Worm (Caenorhabditis elegans) whole organism, young adult: ENCODE data around the gene C23H4.8.

Source experiments
- D2030.7 ChIP-seq: fragments of 200-800 bp; sonication (Bioruptor generic); IDR thresholded peaks from 2 replicates; pipeline ENCODE4 v1.3.6; 2022; ENCODE audit warnings: missing genetic modification reagents, missing genetic modification characterization, missing compliant biosample characterization
- F52B5.7 ChIP-seq: sonication (generic microtip); optimal IDR thresholded peaks from 2 replicates; lab custom pipeline; 2016; ENCODE audit warnings: mild to moderate bottlenecking, missing genetic modification characterization, missing compliant biosample characterization
- F55B11.4 ChIP-seq: sonication (generic microtip); optimal IDR thresholded peaks from 2 replicates; lab custom pipeline; 2016; ENCODE audit warnings: missing compliant biosample characterization, missing genetic modification characterization, borderline replicate concordance; ENCODE audit not compliant: insufficient read depth
- K12H6.12 ChIP-seq: fragments of 200-800 bp; sonication (Bioruptor generic); optimal IDR thresholded peaks from 2 replicates; lab custom pipeline; 2018; ENCODE audit warnings: mild to moderate bottlenecking, missing genetic modification characterization, missing compliant biosample characterization
- Y53F4B.3 ChIP-seq: fragments of 200-800 bp; sonication (Bioruptor generic); IDR thresholded peaks from 2 replicates; pipeline ENCODE4 v1.3.6; 2022; ENCODE audit warnings: missing genetic modification reagents, missing genetic modification characterization, missing compliant biosample characterization
- akir-1 ChIP-seq: fragments of 200-800 bp; sonication (Bioruptor generic); optimal IDR thresholded peaks from 2 replicates; lab custom pipeline; 2018; ENCODE audit warnings: mild to moderate bottlenecking, missing genetic modification characterization, moderate library complexity, missing compliant biosample characterization
- aptf-3 ChIP-seq: fragments of 200-800 bp; sonication (Bioruptor generic); IDR thresholded peaks from 2 replicates; pipeline ENCODE4 v1.3.6; 2022; ENCODE audit warnings: missing genetic modification characterization, missing compliant biosample characterization
- atf-7 ChIP-seq: sonication (generic microtip); optimal IDR thresholded peaks from 2 replicates; lab custom pipeline; 2017; ENCODE audit warnings: mild to moderate bottlenecking, missing genetic modification characterization, missing compliant biosample characterization
- athp-1 ChIP-seq: sonication (generic microtip); optimal IDR thresholded peaks from 2 replicates; lab custom pipeline; 2017; ENCODE audit warnings: mild to moderate bottlenecking, missing genetic modification characterization, missing compliant biosample characterization
- bed-2 ChIP-seq: fragments of 200-800 bp; sonication (Bioruptor generic); IDR thresholded peaks from 2 replicates; pipeline ENCODE4 v1.3.6; 2022; ENCODE audit warnings: missing genetic modification reagents, missing genetic modification characterization, missing compliant biosample characterization
- cebp-1 ChIP-seq, 2 experiments: fragments of 200-800 bp in 1 of 2; sonication (Bioruptor generic) in 1 of 2; sonication (generic microtip) in 1 of 2; IDR thresholded peaks in 1 of 2; optimal IDR thresholded peaks in 1 of 2; 2 replicates each; pipeline versions ENCODE4 v1.3.6 to Lab custom; 2017 to 2022; ENCODE audit warnings: missing compliant biosample characterization in 2 of 2, missing genetic modification characterization in 2 of 2, mild to moderate bottlenecking in 1 of 2, missing genetic modification reagents in 1 of 2, moderate library complexity in 1 of 2
- ceh-58 ChIP-seq: fragments of 200-800 bp; sonication (Bioruptor generic); IDR thresholded peaks from 2 replicates; pipeline ENCODE4 v1.3.6; 2022; ENCODE audit warnings: missing genetic modification characterization, missing compliant biosample characterization
- chd-7 ChIP-seq: sonication (generic microtip); optimal IDR thresholded peaks from 2 replicates; lab custom pipeline; 2016; ENCODE audit warnings: mild to moderate bottlenecking, missing genetic modification characterization, moderate library complexity, missing compliant biosample characterization
- dpl-1 ChIP-seq: fragments of 150-350 bp; optimal IDR thresholded peaks from 2 replicates; lab custom pipeline; 2014; ENCODE audit warnings: missing biosample characterization, missing genetic modification reagents, missing genetic modification characterization
- egl-44 ChIP-seq: fragments of 200-800 bp; sonication (Bioruptor generic); IDR thresholded peaks from 2 replicates; pipeline ENCODE4 v1.3.6; 2022; ENCODE audit warnings: missing genetic modification reagents, missing genetic modification characterization, missing compliant biosample characterization
- hlh-12 ChIP-seq: sonication (generic microtip); optimal IDR thresholded peaks from 2 replicates; lab custom pipeline; 2016; ENCODE audit warnings: missing genetic modification characterization, missing compliant biosample characterization
- hmg-20 ChIP-seq: fragments of 200-800 bp; sonication (Bioruptor generic); IDR thresholded peaks from 2 replicates; pipeline ENCODE4 v1.3.6; 2022; ENCODE audit warnings: missing genetic modification reagents, missing genetic modification characterization, missing compliant biosample characterization
- madf-10 ChIP-seq: sonication (generic microtip); optimal IDR thresholded peaks from 2 replicates; lab custom pipeline; 2016; ENCODE audit warnings: mild to moderate bottlenecking, missing genetic modification characterization, missing compliant biosample characterization
- madf-3 ChIP-seq: fragments of 200-800 bp; sonication (Bioruptor generic); IDR thresholded peaks from 2 replicates; pipeline ENCODE4 v1.3.6; 2022; ENCODE audit warnings: missing genetic modification reagents, missing genetic modification characterization, missing compliant biosample characterization
- mxl-1 ChIP-seq: sonication (generic microtip); optimal IDR thresholded peaks from 2 replicates; lab custom pipeline; 2016; ENCODE audit warnings: missing genetic modification characterization, missing compliant biosample characterization
- nhr-80 ChIP-seq: sonication (generic microtip); optimal IDR thresholded peaks from 2 replicates; lab custom pipeline; 2016; ENCODE audit warnings: missing genetic modification characterization, missing compliant biosample characterization
- pbrm-1 ChIP-seq: fragments of 200-800 bp; sonication (Bioruptor generic); IDR thresholded peaks from 2 replicates; pipeline ENCODE4 v1.3.6; 2022; ENCODE audit warnings: missing genetic modification reagents, missing genetic modification characterization, missing compliant biosample characterization
- rpc-1 ChIP-seq, 2 experiments: fragments of 150-350 bp in 1 of 2; sonication (generic microtip) in 1 of 2; optimal IDR thresholded peaks; 2 replicates each; lab custom pipeline; 2014 to 2018; ENCODE audit warnings: missing biosample characterization in 1 of 2, missing genetic modification characterization in 1 of 2, missing genetic modification reagents in 1 of 2, missing genotype in 1 of 2
- somi-1 ChIP-seq: fragments of 200-800 bp; sonication (Bioruptor generic); optimal IDR thresholded peaks from 2 replicates; lab custom pipeline; 2018; ENCODE audit warnings: mild to moderate bottlenecking, missing genetic modification characterization, missing compliant biosample characterization
- sptf-2 ChIP-seq: fragments of 200-800 bp; sonication (Bioruptor generic); optimal IDR thresholded peaks from 2 replicates; lab custom pipeline; 2018; ENCODE audit warnings: mild to moderate bottlenecking, missing genetic modification characterization, missing compliant biosample characterization
- tbp1 ChIP-seq: fragments of 200-800 bp; sonication (Bioruptor generic); optimal IDR thresholded peaks from 2 replicates; lab custom pipeline; 2018; ENCODE audit warnings: mild to moderate bottlenecking, missing genetic modification characterization, missing compliant biosample characterization
- ztf-22 ChIP-seq: fragments of 200-800 bp; sonication (Bioruptor generic); optimal IDR thresholded peaks from 2 replicates; lab custom pipeline; 2018; ENCODE audit warnings: mild to moderate bottlenecking, missing genetic modification characterization, moderate library complexity, missing compliant biosample characterization
- ztf-26 ChIP-seq: sonication (generic microtip); optimal IDR thresholded peaks from 2 replicates; lab custom pipeline; 2017; ENCODE audit warnings: missing genetic modification characterization, missing compliant biosample characterization

C23H4.8 gene

ce11 chrX:12205478-12206059 lies 11.5 kb upstream of the C23H4.8 start (continued):
- TF ChIP-seq madf-3 (GFP tag; lab: Robert Waterston, UW): 0 out of 2 replicates have a peak, but pooled peaks have one; percentile 4
- no peak for TF ChIP-seq F55B11.4
- TF ChIP-seq ztf-26 (tag; lab: Kevin White, UChicago): no peak
- no peak for TF ChIP-seq mxl-1 (tag; lab: Kevin White, UChicago)
- peak; percentile 54 for TF ChIP-seq somi-1 (GFP tag; lab: Kevin White, UChicago)
- peak; percentile 25 for TF ChIP-seq atf-7 (tag; lab: Kevin White, UChicago)
- TF ChIP-seq athp-1 (tag; lab: Kevin White, UChicago): no peak
- TF ChIP-seq Y53F4B.3 (GFP tag; lab: Robert Waterston, UW): no peak
- peak; percentile 75 for TF ChIP-seq K12H6.12 (tag; lab: Kevin White, UChicago)
- 0 out of 2 replicates have a peak, but pooled peaks have one; percentile 6 for TF ChIP-seq bed-2 (GFP tag; lab: Robert Waterston, UW)
- TF ChIP-seq rpc-1 (optimal IDR thresholded peaks at IDR 0.05; lab: Kevin White, UChicago): no peak
- no peak for TF ChIP-seq rpc-1 (tag; optimal IDR thresholded peaks at IDR 0.05; lab: Kevin White, UChicago)

ce11 chrX:12207078-12207477 lies 10.0 kb upstream of the C23H4.8 start:
- TF ChIP-seq ztf-22 (GFP tag; lab: Kevin White, UChicago) (no peak), tbp1 (no peak), bed-2 (GFP tag; lab: Robert Waterston, UW) (no peak), egl-44 (no peak), chd-7 (tag; lab: Kevin White, UChicago) (no peak), hlh-12 (tag; lab: Kevin White, UChicago) (no peak), akir-1 (GFP tag; lab: Kevin White, UChicago) (no peak), cebp-1 (GFP tag; IDR thresholded peaks at IDR 0.05; lab: Robert Waterston, UW) (no peak), cebp-1 (tag; optimal IDR thresholded peaks at IDR 0.05; lab: Kevin White, UChicago) (no peak), pbrm-1 (GFP tag; lab: Robert Waterston, UW) (no peak)
- TF ChIP-seq, all 124 proteins: peak for 0

- TF ChIP-seq nhr-80 (tag; lab: Kevin White, UChicago) (peak; percentile 51), madf-10 (no peak)
- TF ChIP-seq, all 124 proteins: peak for 1
These were observed 6.7 kb upstream of the C23H4.8 start for ce11 chrX:12210145-12211032.

- no peak for TF ChIP-seq D2030.7
- no peak for TF ChIP-seq aptf-3 (GFP tag; lab: Robert Waterston, UW)
- no peak for TF ChIP-seq F52B5.7 (tag; lab: Kevin White, UChicago)
These were observed 4.2 kb upstream of the C23H4.8 start, which contains the start of gene cab-1 for ce11 chrX:12212801-12213200. Gene cab-1 (minus strand): TSS chrX:12212901.

- TF ChIP-seq hlh-12 (tag; lab: Kevin White, UChicago) (no peak), dpl-1 (GFP tag; lab: Kevin White, UChicago) (no peak), sptf-2 (GFP tag; lab: Kevin White, UChicago) (no peak), hmg-20 (GFP tag; lab: Robert Waterston, UW) (no peak), ceh-58 (GFP tag; lab: Robert Waterston, UW) (no peak), tbp1 (no peak)
- TF ChIP-seq, all 124 proteins: peak for 0
These were observed 2.4 kb downstream of the C23H4.8 start, which contains the start of gene cest-8 for ce11 chrX:12219477-12219876. Gene cest-8 (plus strand): TSS chrX:12219660.
